Fruit fly (Drosophila melanogaster) whole organism, prepupa: ENCODE measurements around the gene CG4073.

Experiments
- CG11902 ChIP-seq: fragments of 200-800 bp; sonication (Bioruptor generic); optimal IDR thresholded peaks from 3 replicates; lab custom pipeline; 2016; ENCODE audit warnings: missing biosample characterization, missing genetic modification characterization
- CG15336 ChIP-seq: fragments of 200-800 bp; sonication (Bioruptor generic); IDR thresholded peaks from 2 replicates; pipeline ENCODE4 v1.3.6; 2022; ENCODE audit warnings: missing biosample characterization, missing genetic modification characterization
- CG1621 ChIP-seq: fragments of 200-800 bp; sonication (Bioruptor generic); optimal IDR thresholded peaks from 3 replicates; lab custom pipeline; 2018; ENCODE audit warnings: missing biosample characterization, mild to moderate bottlenecking, missing genetic modification characterization
- CG3032 ChIP-seq: fragments of 200-800 bp; optimal IDR thresholded peaks from 2 replicates; lab custom pipeline; 2019; ENCODE audit warnings: missing biosample characterization, mild to moderate bottlenecking, missing genetic modification characterization, moderate library complexity
- CG31627 ChIP-seq: fragments of 200-800 bp; sonication (Bioruptor generic); optimal IDR thresholded peaks from 3 replicates; lab custom pipeline; 2016; ENCODE audit warnings: missing biosample characterization, missing genetic modification characterization
- CG34406 ChIP-seq: fragments of 200-800 bp; sonication (Bioruptor generic); optimal IDR thresholded peaks from 3 replicates; lab custom pipeline; 2016; ENCODE audit warnings: missing biosample characterization, missing genetic modification characterization
- CG4318 ChIP-seq: fragments of 200-800 bp; sonication (Bioruptor generic); optimal IDR thresholded peaks from 3 replicates; lab custom pipeline; 2017; ENCODE audit warnings: missing biosample characterization, mild to moderate bottlenecking, missing genetic modification characterization
- CG6276 ChIP-seq: fragments of 200-800 bp; sonication (Bioruptor generic); optimal IDR thresholded peaks from 2 replicates; lab custom pipeline; 2017; ENCODE audit warnings: missing biosample characterization, mild to moderate bottlenecking, missing genetic modification characterization
- CG6792 ChIP-seq: fragments of 200-800 bp; sonication (Bioruptor generic); optimal IDR thresholded peaks from 3 replicates; lab custom pipeline; 2016; ENCODE audit warnings: missing biosample characterization, missing genetic modification characterization
- CG6854 ChIP-seq: fragments of 200-800 bp; sonication (Bioruptor generic); optimal IDR thresholded peaks from 2 replicates; lab custom pipeline; 2017; ENCODE audit warnings: missing biosample characterization, mild to moderate bottlenecking, missing genetic modification characterization
- CG7368 ChIP-seq: fragments of 200-800 bp; sonication (Bioruptor generic); optimal IDR thresholded peaks from 3 replicates; lab custom pipeline; 2016; ENCODE audit warnings: missing biosample characterization, missing genetic modification characterization
- CG8119 ChIP-seq: fragments of 200-800 bp; sonication (Bioruptor generic); IDR thresholded peaks from 3 replicates; pipeline ENCODE4 v1.3.6; 2022; ENCODE audit warnings: missing biosample characterization, missing genetic modification characterization
- CG8319 ChIP-seq: fragments of 200-800 bp; sonication (Bioruptor generic); optimal IDR thresholded peaks from 3 replicates; lab custom pipeline; 2016; ENCODE audit warnings: missing biosample characterization, missing genetic modification characterization
- CG9139 ChIP-seq: fragments of 200-800 bp; sonication (Bioruptor generic); optimal IDR thresholded peaks from 3 replicates; lab custom pipeline; 2017; ENCODE audit warnings: missing biosample characterization, mild to moderate bottlenecking, missing genetic modification characterization
- Eip75B ChIP-seq: fragments of 200-800 bp; sonication (Bioruptor generic); optimal IDR thresholded peaks from 3 replicates; lab custom pipeline; 2016; ENCODE audit warnings: missing biosample characterization, missing genetic modification characterization
- Eip78C ChIP-seq: fragments of 200-800 bp; sonication (Bioruptor generic); peaks from one replicate; lab custom pipeline; 2016; ENCODE audit warnings: missing biosample characterization, missing genetic modification characterization
- Eip93F ChIP-seq: fragments of 200-800 bp; sonication (Bioruptor generic); optimal IDR thresholded peaks from 2 replicates; lab custom pipeline; 2016; ENCODE audit warnings: missing biosample characterization, mild to moderate bottlenecking, missing genetic modification characterization
- Ets96B ChIP-seq: fragments of 200-800 bp; optimal IDR thresholded peaks from 2 replicates; lab custom pipeline; 2019; ENCODE audit warnings: missing biosample characterization, mild to moderate bottlenecking, missing genetic modification characterization, moderate library complexity
- Hr38 ChIP-seq: sonication (Bioruptor generic); optimal IDR thresholded peaks from 2 replicates; lab custom pipeline; 2016; ENCODE audit warnings: missing biosample characterization, missing genetic modification characterization
- Hr39 ChIP-seq: fragments of 200-800 bp; sonication (Bioruptor generic); optimal IDR thresholded peaks from 2 replicates; lab custom pipeline; 2016; ENCODE audit warnings: missing biosample characterization, missing genetic modification characterization
- Lpt ChIP-seq: fragments of 200-800 bp; sonication (Bioruptor generic); optimal IDR thresholded peaks from 3 replicates; lab custom pipeline; 2016; ENCODE audit warnings: missing biosample characterization, missing genetic modification characterization
- OdsH ChIP-seq: fragments of 200-800 bp; sonication (Bioruptor generic); optimal IDR thresholded peaks from 3 replicates; lab custom pipeline; 2016; ENCODE audit warnings: missing biosample characterization, missing genetic modification characterization
- Smox ChIP-seq: fragments of 200-800 bp; sonication (Bioruptor generic); optimal IDR thresholded peaks from 3 replicates; lab custom pipeline; 2016; ENCODE audit warnings: missing biosample characterization, missing genetic modification characterization
- Sox102F ChIP-seq: fragments of 200-800 bp; sonication (Bioruptor generic); optimal IDR thresholded peaks from 2 replicates; lab custom pipeline; 2016; ENCODE audit warnings: missing biosample characterization, mild to moderate bottlenecking, missing genetic modification characterization
- Sox14 ChIP-seq: fragments of 200-800 bp; sonication (Bioruptor generic); optimal IDR thresholded peaks from 3 replicates; lab custom pipeline; 2016; ENCODE audit warnings: missing biosample characterization, missing genetic modification characterization
- acj6 ChIP-seq: fragments of 200-800 bp; sonication (Bioruptor generic); optimal IDR thresholded peaks from 3 replicates; lab custom pipeline; 2016; ENCODE audit warnings: missing biosample characterization, missing genetic modification characterization
- cyc ChIP-seq: fragments of 200-800 bp; sonication (Bioruptor generic); optimal IDR thresholded peaks from 3 replicates; lab custom pipeline; 2016; ENCODE audit warnings: missing biosample characterization, missing genetic modification characterization
- eg ChIP-seq: fragments of 200-800 bp; sonication (Bioruptor generic); IDR thresholded peaks from 3 replicates; pipeline ENCODE4 v1.3.6; 2022; ENCODE audit warnings: missing biosample characterization, missing genetic modification characterization
- esn ChIP-seq: fragments of 200-800 bp; sonication (Bioruptor generic); optimal IDR thresholded peaks from 2 replicates; lab custom pipeline; 2016; ENCODE audit warnings: missing biosample characterization, mild to moderate bottlenecking, missing genetic modification characterization, moderate library complexity
- fd85E ChIP-seq: fragments of 200-800 bp; sonication (Bioruptor generic); optimal IDR thresholded peaks from 3 replicates; lab custom pipeline; 2016; ENCODE audit warnings: missing biosample characterization, missing genetic modification characterization
- fkh ChIP-seq: fragments of 200-800 bp; sonication (Bioruptor generic); optimal IDR thresholded peaks from 3 replicates; lab custom pipeline; 2017; ENCODE audit warnings: missing biosample characterization, mild to moderate bottlenecking, missing genetic modification characterization, moderate library complexity
- lz ChIP-seq: fragments of 200-800 bp; sonication (Bioruptor generic); optimal IDR thresholded peaks from 3 replicates; lab custom pipeline; 2016; ENCODE audit warnings: missing biosample characterization, missing genetic modification characterization
- net ChIP-seq: fragments of 200-800 bp; sonication (Bioruptor generic); optimal IDR thresholded peaks from 3 replicates; lab custom pipeline; 2016; ENCODE audit warnings: missing biosample characterization, missing genetic modification characterization
- pdm3 ChIP-seq: fragments of 200-800 bp; sonication (Bioruptor generic); optimal IDR thresholded peaks from 3 replicates; lab custom pipeline; 2016; ENCODE audit warnings: missing biosample characterization, missing genetic modification characterization
- salr ChIP-seq, 2 experiments: fragments of 200-800 bp; sonication (Bioruptor generic); optimal IDR thresholded peaks; 3 replicates each; lab custom pipeline; 2016 to 2018; ENCODE audit warnings: missing biosample characterization in 2 of 2, missing genetic modification characterization in 2 of 2, mild to moderate bottlenecking in 1 of 2
- ss ChIP-seq, 2 experiments: fragments of 200-800 bp; sonication (Bioruptor generic); optimal IDR thresholded peaks; 2 replicates in 1 of 2; 3 replicates in 1 of 2; lab custom pipeline; 2017 to 2018; ENCODE audit warnings: mild to moderate bottlenecking in 2 of 2, missing biosample characterization in 2 of 2, missing genetic modification characterization in 2 of 2, moderate library complexity in 1 of 2
- svp ChIP-seq: fragments of 200-800 bp; sonication (Bioruptor generic); peaks from one replicate; lab custom pipeline; 2016; ENCODE audit warnings: missing biosample characterization, missing genetic modification characterization
- topi ChIP-seq: fragments of 200-800 bp; sonication (Bioruptor generic); optimal IDR thresholded peaks from 3 replicates; lab custom pipeline; 2016; ENCODE audit warnings: missing biosample characterization, missing genetic modification characterization
- vri ChIP-seq: fragments of 200-800 bp; sonication (Bioruptor generic); optimal IDR thresholded peaks from 3 replicates; lab custom pipeline; 2016; ENCODE audit warnings: missing biosample characterization, mild to moderate bottlenecking, missing genetic modification characterization

CG4073 gene

dm6 chr3R:10675101-10675500, 39.5 kb upstream of the CG4073 start:
- TF ChIP-seq CG31627 (GFP tag; lab: Kevin White, UChicago) (peak; percentile 1), esn (peak; percentile 10), CG3032 (peak; percentile 17), CG8319 (GFP tag; lab: Kevin White, UChicago) (no peak), Eip78C (GFP tag; lab: Kevin White, UChicago) (peak; percentile 65), topi (GFP tag; lab: Kevin White, UChicago) (peak; percentile 37), CG15336 (GFP tag; lab: Robert Waterston, UW) (no peak), net (GFP tag; lab: Kevin White, UChicago) (no peak)

- TF ChIP-seq CG3032 (no peak), CG9139 (GFP tag; lab: Kevin White, UChicago) (no peak), CG8119 (GFP tag; lab: Robert Waterston, UW) (no peak), Eip93F (GFP tag; lab: Kevin White, UChicago) (no peak), CG6792 (GFP tag; lab: Kevin White, UChicago) (no peak), CG6854 (GFP tag; lab: Kevin White, UChicago) (no peak), fkh (GFP tag; lab: Kevin White, UChicago) (peak; percentile 61), eg (GFP tag; lab: Robert Waterston, UW) (0 out of 3 replicates have a peak, but pooled peaks have one; percentile 13), lz (GFP tag; lab: Kevin White, UChicago) (no peak), svp (GFP tag; lab: Kevin White, UChicago) (peak; percentile 55), CG6276 (GFP tag; lab: Kevin White, UChicago) (no peak), CG31627 (GFP tag; lab: Kevin White, UChicago) (no peak), CG7368 (GFP tag; lab: Kevin White, UChicago) (no peak), CG15336 (GFP tag; lab: Robert Waterston, UW) (no peak), Eip78C (GFP tag; lab: Kevin White, UChicago) (peak; percentile 53), Lpt (GFP tag; lab: Kevin White, UChicago) (no peak), esn (no peak)
Measured at dm6 chr3R:10677245-10677902, 37.2 kb upstream of the CG4073 start, which contains the start of gene CG6465. Gene CG6465, minus strand, starts transcription at chr3R:10677251.

- TF ChIP-seq vri: no peak
- TF ChIP-seq eg (GFP tag; lab: Robert Waterston, UW): peak; percentile 39; the same call in 1 of the 3 replicates
- TF ChIP-seq svp (GFP tag; lab: Kevin White, UChicago): peak; percentile 80
Measured at dm6 chr3R:10678935-10679565, 35.5 kb upstream of the CG4073 start.

- no peak for TF ChIP-seq net (GFP tag; lab: Kevin White, UChicago)
- TF ChIP-seq svp (GFP tag; lab: Kevin White, UChicago): peak; percentile 50
Measured at dm6 chr3R:10679911-10680310, 34.7 kb upstream of the CG4073 start.

- peak; percentile 85 for TF ChIP-seq CG34406 (GFP tag; lab: Kevin White, UChicago)
- peak; percentile 34 for TF ChIP-seq CG9139 (GFP tag; lab: Kevin White, UChicago)
- TF ChIP-seq ss (GFP tag; optimal IDR thresholded peaks at IDR 0.05; lab: Kevin White, UChicago): peak; percentile 55 to 57
- peak; percentile 79 for TF ChIP-seq CG11902
- TF ChIP-seq CG1621: peak; percentile 80
- TF ChIP-seq Hr39: peak; percentile 87
- TF ChIP-seq salr (GFP tag; optimal IDR thresholded peaks at IDR 0.05; lab: Kevin White, UChicago): peak; percentile 72 to 73
- TF ChIP-seq acj6 (GFP tag; lab: Kevin White, UChicago): peak; percentile 89
- peak; percentile 89 for TF ChIP-seq Sox14
- peak; percentile 87 for TF ChIP-seq Eip75B (GFP tag; lab: Kevin White, UChicago)
- peak; percentile 92 for TF ChIP-seq OdsH (GFP tag; lab: Kevin White, UChicago)
- peak; percentile 85 for TF ChIP-seq topi (GFP tag; lab: Kevin White, UChicago)
- peak; percentile 79 for TF ChIP-seq Lpt (GFP tag; lab: Kevin White, UChicago)
- TF ChIP-seq svp (GFP tag; lab: Kevin White, UChicago): peak; percentile 90
- TF ChIP-seq CG4318 (GFP tag; lab: Kevin White, UChicago): peak; percentile 78
- TF ChIP-seq cyc (GFP tag; lab: Kevin White, UChicago): peak; percentile 86
- TF ChIP-seq Smox (GFP tag; lab: Kevin White, UChicago): peak; percentile 70
- TF ChIP-seq Sox102F (GFP tag; lab: Kevin White, UChicago): peak; percentile 81
- TF ChIP-seq fd85E (GFP tag; lab: Kevin White, UChicago): peak; percentile 32
- TF ChIP-seq CG6792 (GFP tag; lab: Kevin White, UChicago): peak; percentile 88
- peak; percentile 75 for TF ChIP-seq Ets96B (tag; lab: Kevin White, UChicago)
- no peak for TF ChIP-seq Hr38 (GFP tag; lab: Kevin White, UChicago)
- peak; percentile 91 for TF ChIP-seq pdm3 (GFP tag; lab: Kevin White, UChicago)
Measured at dm6 chr3R:10680825-10681681, 33.5 kb upstream of the CG4073 start, which contains the start of gene Phyhd1. Gene Phyhd1, minus strand, starts transcription at chr3R:10680925.
